Fruit fly (Drosophila melanogaster) whole organism, pupa: ENCODE data around the gene CG10958.

Experiments
- CG13204 ChIP-seq: fragments of 200-800 bp; sonication (Bioruptor generic); optimal IDR thresholded peaks from 2 replicates; lab custom pipeline; 2018; ENCODE audit warnings: missing biosample characterization, mild to moderate bottlenecking, missing genetic modification characterization, moderate library complexity
- CG14655 ChIP-seq: fragments of 200-800 bp; sonication (Bioruptor generic); optimal IDR thresholded peaks from 3 replicates; lab custom pipeline; 2017; ENCODE audit warnings: mild to moderate bottlenecking, missing biosample characterization, missing genetic modification reagents, missing genetic modification characterization
- CG15710 ChIP-seq: fragments of 200-800 bp; sonication (Bioruptor generic); optimal IDR thresholded peaks from 2 replicates; lab custom pipeline; 2018; ENCODE audit warnings: missing biosample characterization, mild to moderate bottlenecking, missing genetic modification characterization, moderate library complexity
- CG34367 ChIP-seq: fragments of 200-800 bp; sonication (Bioruptor generic); optimal IDR thresholded peaks from 2 replicates; lab custom pipeline; 2018; ENCODE audit warnings: missing biosample characterization, mild to moderate bottlenecking, missing genetic modification characterization
- CG8159 ChIP-seq: fragments of 200-800 bp; sonication (Bioruptor generic); optimal IDR thresholded peaks from 3 replicates; lab custom pipeline; 2018; ENCODE audit warnings: missing biosample characterization, mild to moderate bottlenecking, missing genetic modification characterization, moderate library complexity
- rn ChIP-seq: fragments of 200-800 bp; sonication (Bioruptor generic); IDR thresholded peaks from 2 replicates; pipeline ENCODE4 v1.3.6; 2022; ENCODE audit warnings: missing biosample characterization, missing genetic modification characterization

- TF ChIP-seq CG34367 (tag; lab: Kevin White, UChicago): no peak
- TF ChIP-seq CG8159 (tag; lab: Kevin White, UChicago): no peak
- TF ChIP-seq CG14655 (GFP tag; lab: Kevin White, UChicago): no peak
- no peak for TF ChIP-seq rn (GFP tag; lab: Robert Waterston, UW)
- no peak for TF ChIP-seq CG15710
- TF ChIP-seq CG13204 (GFP tag; lab: Kevin White, UChicago): no peak
These were observed 20.6 kb downstream of the CG10958 start, which contains the start of gene CG18262 for dm6 chrX:8152718-8153117.
